Worm (Caenorhabditis elegans) whole organism, L2 larva: ENCODE data around the gene fbxc-53.

Experiments
- C34F6.9 ChIP-seq: fragments of 150-350 bp; optimal IDR thresholded peaks from 2 replicates; lab custom pipeline; 2014; ENCODE audit warnings: missing biosample characterization, missing genetic modification characterization
- F13H6.1 ChIP-seq: sonication (generic microtip); optimal IDR thresholded peaks from 2 replicates; lab custom pipeline; 2016; ENCODE audit warnings: missing genetic modification characterization, missing compliant biosample characterization
- R02D3.7 ChIP-seq: fragments of 150-350 bp; optimal IDR thresholded peaks from 2 replicates; lab custom pipeline; 2014; ENCODE audit warnings: missing biosample characterization, missing genetic modification characterization
- Y55F3AM.14 ChIP-seq: fragments of 200-800 bp; sonication (Bioruptor generic); optimal IDR thresholded peaks from 2 replicates; lab custom pipeline; 2018; ENCODE audit warnings: mild to moderate bottlenecking, missing genetic modification characterization, missing compliant biosample characterization
- ZK546.5 ChIP-seq: sonication (generic microtip); optimal IDR thresholded peaks from 2 replicates; lab custom pipeline; 2017; ENCODE audit warnings: missing biosample characterization, missing genetic modification characterization
- alr-1 ChIP-seq: fragments of 150-350 bp; optimal IDR thresholded peaks from 2 replicates; lab custom pipeline; 2014; ENCODE audit warnings: missing biosample characterization, missing genetic modification characterization
- aly-2 ChIP-seq: fragments of 150-350 bp; optimal IDR thresholded peaks from 2 replicates; lab custom pipeline; 2014; ENCODE audit warnings: missing biosample characterization, missing genetic modification characterization
- ceh-16 ChIP-seq: fragments of 150-350 bp; optimal IDR thresholded peaks from 2 replicates; lab custom pipeline; 2014; ENCODE audit warnings: missing biosample characterization, missing genetic modification characterization
- ceh-82 ChIP-seq: fragments of 150-350 bp; optimal IDR thresholded peaks from 2 replicates; lab custom pipeline; 2014; ENCODE audit warnings: missing biosample characterization, missing genetic modification characterization
- crh-2 ChIP-seq: sonication (generic microtip); optimal IDR thresholded peaks from 2 replicates; lab custom pipeline; 2017; ENCODE audit warnings: missing biosample characterization, missing genetic modification characterization
- dmd-4 ChIP-seq: sonication (generic microtip); optimal IDR thresholded peaks from 2 replicates; lab custom pipeline; 2017; ENCODE audit warnings: missing biosample characterization, missing genetic modification characterization
- elt-1 ChIP-seq: fragments of 150-350 bp; optimal IDR thresholded peaks from 2 replicates; lab custom pipeline; 2014; ENCODE audit warnings: missing biosample characterization, missing genetic modification characterization
- elt-3 ChIP-seq: sonication (generic microtip); optimal IDR thresholded peaks from 2 replicates; lab custom pipeline; 2017; ENCODE audit warnings: missing biosample characterization, missing genetic modification characterization
- fos-1 ChIP-seq: fragments of 150-350 bp; optimal IDR thresholded peaks from 2 replicates; lab custom pipeline; 2014; ENCODE audit warnings: missing biosample characterization, missing genetic modification characterization
- gmeb-1 ChIP-seq: fragments of 150-350 bp; optimal IDR thresholded peaks from 2 replicates; lab custom pipeline; 2014; ENCODE audit warnings: missing biosample characterization, missing genetic modification characterization
- lin-11 ChIP-seq: fragments of 150-350 bp; sonication (generic microtip); optimal IDR thresholded peaks from 2 replicates; lab custom pipeline; 2014; ENCODE audit warnings: missing biosample characterization, missing genetic modification characterization, inconsistent platforms, mixed read lengths
- lin-13 ChIP-seq: fragments of 150-350 bp; optimal IDR thresholded peaks from 2 replicates; lab custom pipeline; 2014; ENCODE audit warnings: missing biosample characterization, missing genetic modification reagents, missing genetic modification characterization
- lin-39 ChIP-seq: fragments of 150-350 bp; optimal IDR thresholded peaks from 2 replicates; lab custom pipeline; 2014; ENCODE audit warnings: missing biosample characterization, missing genetic modification reagents, missing genetic modification characterization
- mbf-1 ChIP-seq: sonication (generic microtip); optimal IDR thresholded peaks from 2 replicates; lab custom pipeline; 2017; ENCODE audit warnings: missing biosample characterization, missing genetic modification characterization
- mdl-1 ChIP-seq, 2 experiments: fragments of 150-350 bp in 1 of 2; sonication (generic microtip) in 1 of 2; optimal IDR thresholded peaks; 2 replicates each; lab custom pipeline; 2017; ENCODE audit warnings: missing biosample characterization in 2 of 2, missing genetic modification characterization in 2 of 2
- nhr-10 ChIP-seq: sonication (generic microtip); optimal IDR thresholded peaks from 2 replicates; lab custom pipeline; 2017; ENCODE audit warnings: missing biosample characterization, missing genetic modification characterization
- nhr-12 ChIP-seq: fragments of 150-350 bp; optimal IDR thresholded peaks from 2 replicates; lab custom pipeline; 2014; ENCODE audit warnings: missing biosample characterization, missing genetic modification characterization
- nhr-129 ChIP-seq: fragments of 150-350 bp; optimal IDR thresholded peaks from 2 replicates; lab custom pipeline; 2014; ENCODE audit warnings: missing biosample characterization, missing genetic modification characterization
- nhr-21 ChIP-seq: fragments of 150-350 bp; optimal IDR thresholded peaks from 2 replicates; lab custom pipeline; 2014; ENCODE audit warnings: missing biosample characterization, missing genetic modification characterization
- nhr-23 ChIP-seq: fragments of 150-350 bp; optimal IDR thresholded peaks from 2 replicates; lab custom pipeline; 2014; ENCODE audit warnings: missing biosample characterization, missing genetic modification reagents, missing genetic modification characterization
- nhr-237 ChIP-seq: fragments of 150-350 bp; optimal IDR thresholded peaks from 2 replicates; lab custom pipeline; 2014; ENCODE audit warnings: missing biosample characterization, missing genetic modification characterization
- sma-9 ChIP-seq, 2 experiments: fragments of 150-350 bp in 1 of 2; sonication (generic microtip) in 1 of 2; optimal IDR thresholded peaks; 2 replicates each; lab custom pipeline; 2014 to 2016; ENCODE audit warnings: missing genetic modification characterization in 2 of 2, mild to moderate bottlenecking in 1 of 2, missing biosample characterization in 1 of 2, missing compliant biosample characterization in 1 of 2, missing genetic modification reagents in 1 of 2, moderate library complexity in 1 of 2
- unc-62 ChIP-seq: fragments of 150-350 bp; optimal IDR thresholded peaks from 2 replicates; lab custom pipeline; 2014; ENCODE audit warnings: missing biosample characterization, missing genetic modification reagents, missing genetic modification characterization
- zag-1 ChIP-seq: fragments of 150-350 bp; optimal IDR thresholded peaks from 2 replicates; lab custom pipeline; 2014; ENCODE audit warnings: missing biosample characterization, missing genetic modification characterization
- ztf-11 ChIP-seq: sonication (generic microtip); optimal IDR thresholded peaks from 2 replicates; lab custom pipeline; 2017; ENCODE audit warnings: missing biosample characterization, missing genetic modification characterization
- ztf-4 ChIP-seq: fragments of 150-350 bp; optimal IDR thresholded peaks from 2 replicates; lab custom pipeline; 2014; ENCODE audit warnings: missing biosample characterization, missing genetic modification characterization

Gene fbxc-53

ce11 chrII:3736893-3737375 is 25.8 kb downstream of the fbxc-53 start, which contains the start of gene F12E12.6:
Gene F12E12.6, minus strand, starts transcription at chrII:3736943.
- TF ChIP-seq lin-39 (tag; lab: Kevin White, UChicago) (no peak), crh-2 (tag; lab: Kevin White, UChicago) (no peak), fos-1 (tag; lab: Kevin White, UChicago) (no peak), unc-62 (GFP tag; lab: Kevin White, UChicago) (no peak), lin-11 (tag; lab: Kevin White, UChicago) (no peak), nhr-237 (tag; lab: Kevin White, UChicago) (no peak), mdl-1 (tag; optimal IDR thresholded peaks at IDR 0.05; lab: Kevin White, UChicago) (no peak), nhr-21 (tag; lab: Kevin White, UChicago) (no peak), F13H6.1 (tag; lab: Kevin White, UChicago) (no peak), zag-1 (tag; lab: Kevin White, UChicago) (no peak), lin-13 (GFP tag; lab: Kevin White, UChicago) (no peak), mbf-1 (no peak), ceh-82 (tag; lab: Kevin White, UChicago) (no peak), Y55F3AM.14 (GFP tag; lab: Kevin White, UChicago) (no peak), gmeb-1 (tag; lab: Kevin White, UChicago) (no peak)

- TF ChIP-seq C34F6.9 (tag; lab: Kevin White, UChicago) (no peak), ztf-11 (tag; lab: Kevin White, UChicago) (no peak), nhr-12 (tag; lab: Kevin White, UChicago) (no peak), fos-1 (tag; lab: Kevin White, UChicago) (no peak), aly-2 (tag; lab: Kevin White, UChicago) (no peak), ceh-16 (tag; lab: Kevin White, UChicago) (no peak), crh-2 (tag; lab: Kevin White, UChicago) (no peak), alr-1 (tag; lab: Kevin White, UChicago) (no peak), nhr-23 (tag; lab: Kevin White, UChicago) (no peak), lin-39 (tag; lab: Kevin White, UChicago) (no peak), unc-62 (GFP tag; lab: Kevin White, UChicago) (no peak), elt-1 (tag; lab: Kevin White, UChicago) (no peak), nhr-129 (tag; lab: Kevin White, UChicago) (no peak), ztf-4 (no peak), nhr-21 (tag; lab: Kevin White, UChicago) (no peak), ZK546.5 (tag; lab: Kevin White, UChicago) (no peak), mbf-1 (no peak), elt-3 (no peak), ceh-82 (tag; lab: Kevin White, UChicago) (no peak), nhr-10 (no peak)
- TF ChIP-seq, all 48 proteins: peak for 0
These were observed 28.6 kb downstream of the fbxc-53 start, which contains the start of gene F12E12.2 for ce11 chrII:3739647-3740046. Gene F12E12.2, plus strand, starts transcription at chrII:3739947.

- TF ChIP-seq sma-9 (GFP tag; optimal IDR thresholded peaks at IDR 0.05; lab: Kevin White, UChicago) (no peak), sma-9 (tag; optimal IDR thresholded peaks at IDR 0.05; lab: Kevin White, UChicago) (no peak), Y55F3AM.14 (GFP tag; lab: Kevin White, UChicago) (no peak), fos-1 (tag; lab: Kevin White, UChicago) (no peak), nhr-23 (tag; lab: Kevin White, UChicago) (no peak), dmd-4 (tag; lab: Kevin White, UChicago) (no peak), lin-39 (tag; lab: Kevin White, UChicago) (no peak), nhr-12 (tag; lab: Kevin White, UChicago) (no peak), mbf-1 (no peak), R02D3.7 (tag; lab: Kevin White, UChicago) (no peak), gmeb-1 (tag; lab: Kevin White, UChicago) (no peak), ceh-82 (tag; lab: Kevin White, UChicago) (no peak), ztf-11 (tag; lab: Kevin White, UChicago) (no peak), elt-3 (no peak)
- TF ChIP-seq, all 48 proteins: peak for 0
These were observed 30.5 kb downstream of the fbxc-53 start, which contains the start of gene F12E12.1 for ce11 chrII:3741584-3741983. Gene F12E12.1, plus strand, starts transcription at chrII:3741884.

ce11 chrII:3743684-3744200 is 32.7 kb downstream of the fbxc-53 start, which contains the start of gene nta-1:
Gene nta-1, minus strand, starts transcription at chrII:3743814.
- TF ChIP-seq unc-62 (GFP tag; lab: Kevin White, UChicago) (no peak), ztf-11 (tag; lab: Kevin White, UChicago) (no peak), sma-9 (GFP tag; optimal IDR thresholded peaks at IDR 0.05; lab: Kevin White, UChicago) (peak; percentile 62), sma-9 (tag; optimal IDR thresholded peaks at IDR 0.05; lab: Kevin White, UChicago) (no peak), nhr-21 (tag; lab: Kevin White, UChicago) (no peak)
